Worm (Caenorhabditis elegans) whole organism, mixed stage, embryonic: Measurements from ENCODE around the gene W02A2.12.

Experiments
- ceh-39 ChIP-seq: fragments of 150-350 bp; optimal IDR thresholded peaks from 2 replicates; lab custom pipeline; 2014; ENCODE audit warnings: missing biosample characterization, missing genetic modification characterization
- ceh-83 ChIP-seq: fragments of 200-800 bp; sonication (Bioruptor generic); optimal IDR thresholded peaks from 2 replicates; lab custom pipeline; 2018; ENCODE audit warnings: mild to moderate bottlenecking, missing genetic modification characterization, missing compliant biosample characterization
- ces-1 ChIP-seq: fragments of 150-350 bp; optimal IDR thresholded peaks from 2 replicates; lab custom pipeline; 2014; ENCODE audit warnings: missing biosample characterization, missing genetic modification reagents, missing genetic modification characterization
- elt-3 ChIP-seq: fragments of 150-350 bp; optimal IDR thresholded peaks from 2 replicates; lab custom pipeline; 2014; ENCODE audit warnings: missing biosample characterization, missing genetic modification characterization
- lin-13 ChIP-seq: fragments of 150-350 bp; optimal IDR thresholded peaks from 2 replicates; lab custom pipeline; 2014; ENCODE audit warnings: missing biosample characterization, missing genetic modification characterization
- mep-1 ChIP-seq: fragments of 150-350 bp; optimal IDR thresholded peaks from 2 replicates; lab custom pipeline; 2017; ENCODE audit warnings: missing biosample characterization, missing genetic modification reagents, missing genetic modification characterization, inconsistent platforms
- unc-62 ChIP-seq: fragments of 150-350 bp; optimal IDR thresholded peaks from 2 replicates; lab custom pipeline; 2014; ENCODE audit warnings: missing biosample characterization, missing genetic modification reagents, missing genetic modification characterization

The W02A2.12 gene

ce11 chrIV:13300109-13300508, 48.5 kb downstream of the W02A2.12 start, which contains the start of gene kdp-1:
kdp-1 (plus strand) TSS chrIV:13300188.
- TF ChIP-seq mep-1 (no peak), ceh-83 (GFP tag; lab: Kevin White, UChicago) (no peak), elt-3 (no peak), lin-13 (tag; lab: Kevin White, UChicago) (no peak), unc-62 (GFP tag; lab: Kevin White, UChicago) (no peak), ces-1 (GFP tag; lab: Kevin White, UChicago) (no peak), ceh-39 (tag; lab: Kevin White, UChicago) (no peak)

ce11 chrIV:13299648-13300047, 49.0 kb downstream of the W02A2.12 start:
- TF ChIP-seq mep-1, result no peak
